Worm (Caenorhabditis elegans): ENCODE measurements around the gene F40F12.9.

DNA sequence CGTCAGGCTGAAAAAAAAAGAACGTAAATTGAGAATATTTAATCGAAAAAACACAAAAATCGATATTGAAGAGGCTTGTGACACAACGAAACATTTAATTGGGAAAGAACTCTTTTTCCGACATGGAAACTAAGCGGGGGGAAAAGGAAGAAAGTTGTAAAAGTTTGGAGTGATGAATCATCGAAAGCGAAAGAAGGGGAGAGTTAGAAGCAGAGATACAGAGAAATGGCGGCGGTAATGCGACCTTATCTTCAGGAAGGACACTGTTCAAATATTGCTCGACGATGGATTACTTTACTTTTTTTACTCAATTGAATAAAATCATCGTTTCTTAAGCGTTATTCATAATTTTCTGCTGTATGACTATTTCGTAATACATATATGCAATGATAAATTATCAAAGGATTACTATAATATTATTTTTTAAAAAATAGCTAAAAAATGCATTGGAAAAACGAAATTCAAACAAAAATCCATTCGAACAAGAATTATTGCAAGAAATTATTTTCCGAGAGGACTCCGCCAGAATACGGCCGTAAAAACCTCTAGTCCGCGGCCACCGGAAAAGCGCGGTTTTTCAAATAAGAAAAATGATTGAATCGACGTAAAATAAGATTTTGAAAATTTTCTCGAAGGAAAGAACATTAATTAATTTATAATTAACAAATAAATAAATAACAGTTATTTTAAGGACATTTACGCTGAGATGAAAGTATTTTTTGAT, 43.2 kb upstream of the F40F12.9 start, which contains the start of gene dhhc-4:
- TF ChIP-seq unc-62 (GFP tag; optimal IDR thresholded peaks at IDR 0.05) (no peak), pha-4 (tag; optimal IDR thresholded peaks at IDR 0.05) (no peak), nhr-237 (tag; optimal IDR thresholded peaks at IDR 0.05) (no peak), blmp-1 (tag; optimal IDR thresholded peaks at IDR 0.05) (no peak), mab-5 (tag; optimal IDR thresholded peaks at IDR 0.05) (peak; percentile 26), nhr-76 (tag; optimal IDR thresholded peaks at IDR 0.05) (no peak), elt-3 (tag; optimal IDR thresholded peaks at IDR 0.05) (no peak), ztf-11 (tag; optimal IDR thresholded peaks at IDR 0.05) (no peak)
